Worm (Caenorhabditis elegans): ENCODE data around the gene T25D1.1.

Gene T25D1.1

ce11 chrX:16553845-16554426 is 34.3 kb downstream of the T25D1.1 start, which contains the start of gene K08B5.2 (continued):
- TF ChIP-seq efl-1 (GFP tag; optimal IDR thresholded peaks at IDR 0.05) (no peak), rcor-1 (GFP tag; IDR thresholded peaks at IDR 0.05) (no peak), snpc-1.1 (tag; optimal IDR thresholded peaks at IDR 0.05; ENCODE audit: insufficient read depth) (no peak), ztf-26 (tag; optimal IDR thresholded peaks at IDR 0.05) (no peak), nhr-80 (tag; optimal IDR thresholded peaks at IDR 0.05) (peak; percentile 95), ama-1 (optimal IDR thresholded peaks at IDR 0.05) (no peak), ama-1 (GFP tag; optimal IDR thresholded peaks at IDR 0.05) (no peak), tbx-9 (tag; optimal IDR thresholded peaks at IDR 0.05; ENCODE audit: borderline replicate concordance) (no peak), ets-4 (GFP tag; optimal IDR thresholded peaks at IDR 0.05) (no peak), aptf-3 (GFP tag; IDR thresholded peaks at IDR 0.05) (no peak), pha-4 (tag; optimal IDR thresholded peaks at IDR 0.05) (no peak), F57C9.4 (tag; optimal IDR thresholded peaks at IDR 0.05) (no peak), Y67H2A.10 (GFP tag; conservative IDR thresholded peaks at IDR 0.05) (no peak), madf-10 (tag; optimal IDR thresholded peaks at IDR 0.05) (peak; percentile 45), K11D2.4 (GFP tag; IDR thresholded peaks at IDR 0.05) (no peak)

DNA sequence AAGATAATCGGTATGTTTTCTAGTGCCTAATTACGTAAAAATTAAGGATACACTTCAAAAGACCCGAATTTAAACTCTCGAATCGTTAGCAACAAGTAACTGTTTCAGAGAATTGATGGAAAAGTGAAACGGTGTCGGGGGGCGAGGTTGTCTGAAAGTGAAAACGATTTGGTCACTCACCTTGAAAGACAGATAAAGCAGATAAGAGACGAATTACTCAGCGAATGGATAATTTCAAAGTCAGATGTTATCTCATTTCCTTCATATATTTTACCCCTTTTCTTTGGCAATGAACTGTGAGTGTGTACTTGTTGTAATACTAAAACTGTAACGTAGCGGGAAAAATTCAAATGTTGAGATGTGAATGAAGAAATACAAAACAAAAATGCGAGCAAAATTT is 36.1 kb downstream of the T25D1.1 start:
- no peak for TF ChIP-seq akir-1 (GFP tag; optimal IDR thresholded peaks at IDR 0.05)
- TF ChIP-seq Y53G8AR.9 (GFP tag; conservative IDR thresholded peaks at IDR 0.05) = no peak
- TF ChIP-seq gei-17 (GFP tag; optimal IDR thresholded peaks at IDR 0.05) = no peak
- no peak for TF ChIP-seq nfya-1 (tag; optimal IDR thresholded peaks at IDR 0.05; ENCODE audit: borderline replicate concordance, insufficient read depth)
- TF ChIP-seq ceh-100 (GFP tag; IDR thresholded peaks at IDR 0.05) = no peak

- TF ChIP-seq ceh-58 (GFP tag; IDR thresholded peaks at IDR 0.05) (no peak), Y79H2A.3 (GFP tag; conservative IDR thresholded peaks at IDR 0.05) (no peak), fkh-3 (tag; optimal IDR thresholded peaks at IDR 0.05) (no peak), snpc-3.4 (tag; optimal IDR thresholded peaks at IDR 0.05) (no peak), egrh-3 (GFP tag; IDR thresholded peaks at IDR 0.05) (no peak), dpl-1 (GFP tag; optimal IDR thresholded peaks at IDR 0.05) (no peak), akir-1 (GFP tag; optimal IDR thresholded peaks at IDR 0.05) (no peak), K12H6.12 (tag; optimal IDR thresholded peaks at IDR 0.05) (no peak), F55B11.4 (tag; optimal IDR thresholded peaks at IDR 0.05; ENCODE audit: borderline replicate concordance, insufficient read depth) (no peak), athp-1 (tag; optimal IDR thresholded peaks at IDR 0.05) (no peak), nhr-80 (tag; optimal IDR thresholded peaks at IDR 0.05) (no peak), ama-1 (optimal IDR thresholded peaks at IDR 0.05) (no peak), ama-1 (GFP tag; optimal IDR thresholded peaks at IDR 0.05) (no peak), ztf-28 (GFP tag; IDR thresholded peaks at IDR 0.05) (no peak), mxl-1 (tag; optimal IDR thresholded peaks at IDR 0.05) (no peak), F37B4.10 (GFP tag; IDR thresholded peaks at IDR 0.05) (no peak), nhr-90 (tag; optimal IDR thresholded peaks at IDR 0.05) (no peak)
Measured at ce11 chrX:16558117-16558516, 38.5 kb downstream of the T25D1.1 start, which contains the start of gene K08B5.1. Gene K08B5.1 (plus strand): TSS chrX:16558434.

DNA sequence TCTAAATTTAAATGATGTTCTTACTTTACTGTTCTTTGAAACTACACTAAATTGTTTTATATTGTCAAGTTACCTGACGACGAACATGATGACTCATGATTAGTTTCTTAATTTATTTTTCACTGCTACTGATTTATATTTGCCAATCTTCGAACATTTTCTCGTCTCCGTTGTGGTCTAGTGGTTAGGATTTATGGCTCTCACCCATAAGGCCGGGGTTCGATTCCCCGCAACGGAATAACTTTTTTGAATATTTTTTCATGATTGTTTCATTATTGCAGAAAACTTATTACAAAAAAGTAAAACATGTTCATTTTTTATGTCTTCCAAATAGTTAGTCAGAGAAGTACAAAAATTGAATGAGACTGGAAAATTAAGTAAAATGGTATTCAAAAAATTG is 39.2 kb downstream of the T25D1.1 start:
- peak; percentile 79; the same call in 1 of the 2 replicates for TF ChIP-seq ztf-25 (GFP tag; IDR thresholded peaks at IDR 0.05)
- no peak for TF ChIP-seq aptf-3 (GFP tag; IDR thresholded peaks at IDR 0.05)
- no peak for TF ChIP-seq sdz-38 (tag; optimal IDR thresholded peaks at IDR 0.05)
- peak; percentile 34; the same call in 1 of the 2 replicates for TF ChIP-seq cebp-1 (GFP tag; IDR thresholded peaks at IDR 0.05)
- no peak for TF ChIP-seq cebp-1 (tag; optimal IDR thresholded peaks at IDR 0.05)
- TF ChIP-seq nhr-120 (GFP tag; IDR thresholded peaks at IDR 0.05) = no peak
- no peak for TF ChIP-seq egrh-3 (GFP tag; IDR thresholded peaks at IDR 0.05)
- no peak for TF ChIP-seq let-526 (GFP tag; IDR thresholded peaks at IDR 0.05)
- TF ChIP-seq mcd-1 (GFP tag; IDR thresholded peaks at IDR 0.05) = no peak
- no peak for TF ChIP-seq nfya-2 (GFP tag; IDR thresholded peaks at IDR 0.05)
- TF ChIP-seq pbrm-1 (GFP tag; IDR thresholded peaks at IDR 0.05) = peak; percentile 77
- TF ChIP-seq somi-1 (GFP tag; optimal IDR thresholded peaks at IDR 0.05) = peak; percentile 10
- no peak for TF ChIP-seq Y53G8AR.9 (GFP tag; conservative IDR thresholded peaks at IDR 0.05)
- TF ChIP-seq attf-6 (GFP tag; IDR thresholded peaks at IDR 0.05) = 0 out of 2 replicates have a peak, but pooled peaks have one; percentile 47
- no peak for TF ChIP-seq hrde-1 (tag; optimal IDR thresholded peaks at IDR 0.05; ENCODE audit: borderline replicate concordance)
- peak; percentile 75 for TF ChIP-seq snpc-1.1 (tag; optimal IDR thresholded peaks at IDR 0.05; ENCODE audit: insufficient read depth)
- peak; percentile 5 for TF ChIP-seq mxl-1 (tag; optimal IDR thresholded peaks at IDR 0.05)

Data from whole organism, young adult.